Worm (Caenorhabditis elegans): ENCODE measurements around the gene K08D9.2.

The K08D9.2 gene

DNA sequence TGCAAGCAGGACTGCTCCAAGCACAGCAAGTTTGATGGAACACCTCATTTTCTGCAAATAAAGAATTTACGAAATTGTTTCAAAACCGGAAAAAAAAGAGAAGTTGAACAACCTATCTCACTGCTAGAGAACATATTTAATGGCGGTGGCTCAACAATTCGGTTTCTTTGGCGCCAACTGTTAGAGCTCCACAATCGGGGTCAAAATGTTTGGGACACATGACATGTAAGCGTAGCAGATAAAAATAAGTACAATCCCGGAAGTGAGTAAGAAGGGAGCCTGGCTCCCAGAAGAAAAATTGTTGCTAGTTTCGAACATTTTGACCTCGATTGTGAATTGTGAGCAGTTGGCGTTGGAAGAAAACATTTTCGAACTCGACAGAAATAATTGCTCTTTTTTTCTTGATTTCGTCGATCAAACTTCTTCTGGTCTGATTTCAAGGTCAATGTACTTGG, 31.7 kb downstream of the K08D9.2 start, which contains the start of gene T28A11.16:
Gene T28A11.16, minus strand, starts transcription at position 51 of the 455 bp plus-strand sequence.
- TF ChIP-seq sox-4 (tag; optimal IDR thresholded peaks at IDR 0.05) (no peak), fax-1 (tag; optimal IDR thresholded peaks at IDR 0.05) (no peak), pros-1 (tag; optimal IDR thresholded peaks at IDR 0.05) (no peak), madf-2 (tag; optimal IDR thresholded peaks at IDR 0.05) (no peak), nfya-1 (tag; optimal IDR thresholded peaks at IDR 0.05) (no peak), ahr-1 (tag; optimal IDR thresholded peaks at IDR 0.05) (no peak), hlh-6 (tag; optimal IDR thresholded peaks at IDR 0.05) (no peak)

DNA sequence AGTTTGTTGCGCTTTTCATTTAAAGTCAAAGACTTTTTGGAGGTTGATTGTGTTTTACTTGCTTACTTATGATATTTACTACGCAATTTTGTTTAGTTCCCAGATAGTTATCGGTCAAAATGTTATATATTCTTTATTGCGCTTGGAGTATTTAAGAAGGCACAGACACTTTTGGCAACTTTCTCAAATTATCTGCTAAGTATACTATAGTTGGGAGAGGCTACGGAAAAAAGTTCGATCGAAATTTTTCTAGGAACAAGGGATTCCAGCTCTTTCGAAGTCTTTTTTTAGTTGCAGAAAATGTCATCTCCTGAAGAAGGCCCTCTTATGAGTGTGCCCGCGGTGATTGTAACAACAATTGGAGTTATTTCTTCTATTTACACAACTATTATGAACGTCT, 32.6 kb downstream of the K08D9.2 start, which contains the start of gene srbc-5:
Gene srbc-5, plus strand, starts transcription at position 301 of the 400 bp plus-strand sequence.
- no peak for TF ChIP-seq ceh-34 (tag; optimal IDR thresholded peaks at IDR 0.05)

DNA sequence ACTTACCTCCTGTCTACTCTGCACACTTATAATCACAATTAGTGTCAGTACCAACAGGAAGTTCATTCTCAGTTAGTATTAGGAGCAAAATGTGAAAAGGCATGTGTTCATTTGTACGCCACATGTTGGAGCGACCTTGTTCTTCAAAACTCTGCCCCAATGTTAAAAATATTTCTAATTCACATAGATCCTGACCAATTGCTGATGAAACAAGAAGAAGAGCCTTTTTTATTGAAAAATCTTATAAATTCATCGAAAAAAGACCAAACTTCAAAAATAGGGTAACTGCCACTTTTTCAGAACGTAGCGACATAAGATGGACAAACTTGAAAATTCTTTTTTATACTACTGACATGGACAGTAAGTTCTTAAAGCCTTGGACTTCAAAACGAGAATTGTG, 38.7 kb downstream of the K08D9.2 start, which contains the start of gene T28A11.17:
Gene T28A11.17, minus strand, starts transcription at position 101 of the 400 bp plus-strand sequence.
- no peak for TF ChIP-seq ceh-19 (GFP tag; optimal IDR thresholded peaks at IDR 0.05)
- no peak for TF ChIP-seq mec-3 (tag; optimal IDR thresholded peaks at IDR 0.05; ENCODE audit: borderline replicate concordance)
- no peak for TF ChIP-seq elt-2 (tag; optimal IDR thresholded peaks at IDR 0.05)

DNA sequence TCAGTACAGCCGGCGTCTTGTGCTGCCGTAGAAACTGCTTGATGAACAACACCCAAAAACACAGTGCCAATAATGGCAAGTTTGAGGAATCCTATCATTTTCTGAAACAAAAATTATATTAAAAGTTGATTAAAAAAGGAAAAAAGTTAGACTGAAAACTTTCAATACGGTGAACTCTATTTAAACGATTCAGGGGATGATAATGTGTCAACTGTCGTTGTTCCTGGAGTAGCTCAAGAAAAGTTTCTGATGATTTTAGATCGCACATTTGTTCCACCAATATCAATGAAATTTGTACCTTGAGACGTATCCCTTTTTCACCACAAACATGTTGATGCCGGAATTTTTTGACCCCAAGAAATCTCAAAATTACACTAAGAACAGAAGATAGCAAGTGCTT, 40.5 kb downstream of the K08D9.2 start, which contains the start of gene T28A11.18:
Gene T28A11.18, minus strand, starts transcription at position 101 of the 400 bp plus-strand sequence.
- TF ChIP-seq K02D7.2 (tag; optimal IDR thresholded peaks at IDR 0.05) (no peak), elt-2 (tag; optimal IDR thresholded peaks at IDR 0.05) (no peak), hlh-30 (tag; optimal IDR thresholded peaks at IDR 0.05; ENCODE audit: insufficient read depth) (no peak), nfya-1 (tag; optimal IDR thresholded peaks at IDR 0.05) (no peak)

DNA sequence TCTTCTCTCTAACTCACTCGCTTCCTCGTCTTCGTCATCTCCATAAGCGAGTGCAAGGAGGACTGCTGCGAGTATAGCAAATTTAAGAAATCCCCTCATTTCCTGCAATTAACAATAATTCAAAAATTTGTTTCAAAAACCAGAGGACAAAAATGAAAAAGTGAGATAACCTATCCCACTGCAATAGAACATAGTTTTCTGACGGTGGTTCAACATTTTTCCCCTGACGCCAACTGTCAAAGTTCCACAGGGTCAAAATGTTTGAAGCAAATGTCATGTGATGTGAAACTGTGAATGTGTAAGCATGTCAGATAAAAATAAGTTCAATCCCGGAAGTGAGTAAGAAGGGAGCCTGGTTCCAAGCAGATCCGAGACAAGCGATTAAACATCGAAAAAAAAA, 41.9 kb downstream of the K08D9.2 start, which contains the start of gene T28A11.19:
Gene T28A11.19, minus strand, starts transcription at position 108 of the 400 bp plus-strand sequence.
- TF ChIP-seq fkh-6 (tag; optimal IDR thresholded peaks at IDR 0.05) (no peak), tbx-2 (tag; optimal IDR thresholded peaks at IDR 0.05) (no peak), rnt-1 (tag; optimal IDR thresholded peaks at IDR 0.05) (no peak), nhr-232 (tag; optimal IDR thresholded peaks at IDR 0.05) (no peak), ceh-34 (tag; optimal IDR thresholded peaks at IDR 0.05) (no peak), ceh-2 (tag; optimal IDR thresholded peaks at IDR 0.05) (no peak), C38D4.7 (GFP tag; optimal IDR thresholded peaks at IDR 0.05) (no peak), pqm-1 (tag; optimal IDR thresholded peaks at IDR 0.05) (no peak), lin-11 (tag; optimal IDR thresholded peaks at IDR 0.05) (no peak), ceh-14 (tag; optimal IDR thresholded peaks at IDR 0.05) (no peak), dmd-4 (tag; optimal IDR thresholded peaks at IDR 0.05; ENCODE audit: borderline replicate concordance) (no peak), ets-4 (tag; optimal IDR thresholded peaks at IDR 0.05) (no peak), Y22D7AL.16 (tag; optimal IDR thresholded peaks at IDR 0.05) (no peak)

DNA sequence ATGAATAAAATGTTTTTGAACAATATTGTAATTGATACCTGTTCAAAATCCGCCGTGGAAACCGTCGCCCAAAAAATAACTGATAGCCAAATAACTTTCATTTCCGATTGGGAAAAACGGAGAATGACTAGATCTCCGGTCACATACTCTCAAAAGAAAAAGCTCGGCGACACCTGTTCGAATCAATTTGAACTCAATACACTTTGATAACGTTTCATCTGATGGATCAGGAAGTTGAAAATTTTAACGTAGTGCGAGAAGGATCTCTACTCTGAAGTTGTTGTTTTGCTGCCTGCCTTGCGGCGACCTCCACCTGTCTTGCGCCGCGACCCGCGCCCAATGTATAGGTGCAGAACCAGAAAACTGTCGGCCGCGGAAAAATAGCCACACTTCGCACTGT, 45.7 kb downstream of the K08D9.2 start, which contains the start of gene T28A11.20:
Gene T28A11.20, minus strand, starts transcription at position 101 of the 400 bp plus-strand sequence.
- TF ChIP-seq ceh-19 (GFP tag; optimal IDR thresholded peaks at IDR 0.05) (no peak), F13H6.1 (tag; optimal IDR thresholded peaks at IDR 0.05) (no peak)

DNA sequence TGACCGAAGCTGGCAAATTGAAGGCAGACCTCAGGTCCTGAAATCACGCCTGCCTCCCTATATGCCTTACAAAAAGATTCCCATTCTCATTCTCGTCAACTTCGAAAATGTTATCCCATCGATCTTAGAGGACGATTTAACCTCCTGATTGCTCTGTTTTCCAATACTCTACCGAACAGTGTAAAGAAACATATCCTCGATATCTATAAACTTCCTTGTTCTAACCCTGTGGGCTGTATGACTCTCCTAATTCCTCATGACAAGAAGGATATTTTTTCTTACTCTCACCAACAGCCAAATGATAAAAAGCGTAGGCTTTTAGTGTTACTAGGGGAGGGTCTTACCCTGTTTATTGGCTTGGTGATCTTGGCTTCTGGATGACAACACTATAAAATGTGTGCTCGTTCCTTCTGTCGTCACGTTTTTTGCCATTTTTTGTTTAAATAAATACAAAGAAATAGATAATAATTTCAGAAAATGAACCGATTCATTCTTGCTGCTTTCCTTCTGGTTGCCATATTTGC, 46.2 kb downstream of the K08D9.2 start, which contains the start of gene T28A11.4:
Gene T28A11.4, plus strand, starts transcription at position 474 of the 524 bp plus-strand sequence.
- TF ChIP-seq fax-1 (tag; optimal IDR thresholded peaks at IDR 0.05) (no peak), che-1 (tag; optimal IDR thresholded peaks at IDR 0.05) (no peak), ztf-16 (tag; optimal IDR thresholded peaks at IDR 0.05) (no peak), C08G9.2 (tag; optimal IDR thresholded peaks at IDR 0.05) (no peak), F13H6.1 (tag; optimal IDR thresholded peaks at IDR 0.05) (no peak), Y22D7AL.16 (tag; optimal IDR thresholded peaks at IDR 0.05) (no peak), syd-9 (tag; optimal IDR thresholded peaks at IDR 0.05) (no peak), ets-4 (tag; optimal IDR thresholded peaks at IDR 0.05) (no peak), nfya-1 (tag; optimal IDR thresholded peaks at IDR 0.05) (no peak), sox-4 (tag; optimal IDR thresholded peaks at IDR 0.05) (no peak), ceh-18 (tag; optimal IDR thresholded peaks at IDR 0.05) (no peak), fkh-10 (GFP tag; optimal IDR thresholded peaks at IDR 0.05) (no peak), unc-3 (GFP tag; conservative IDR thresholded peaks at IDR 0.05) (no peak), unc-3 (tag; optimal IDR thresholded peaks at IDR 0.05) (no peak), pros-1 (tag; optimal IDR thresholded peaks at IDR 0.05) (no peak), lin-11 (tag; optimal IDR thresholded peaks at IDR 0.05) (no peak)
